Worm (Caenorhabditis elegans) whole organism, late embryonic: Measurements from ENCODE around the gene srw-35.

Experiments used
- tbx-2 ChIP-seq: sonication (generic microtip); optimal IDR thresholded peaks from 2 replicates; lab custom pipeline; 2016; ENCODE audit warnings: missing genetic modification characterization, missing compliant biosample characterization
- unc-3 ChIP-seq, 2 experiments: fragments of 200-800 bp in 1 of 2; sonication (Bioruptor generic) in 1 of 2; sonication (generic microtip) in 1 of 2; conservative IDR thresholded peaks in 1 of 2; optimal IDR thresholded peaks in 1 of 2; 2 replicates each; pipeline versions ENCODE4 v1.3.6 to Lab custom; 2016 to 2022; ENCODE audit warnings: missing compliant biosample characterization in 2 of 2, missing genetic modification characterization in 2 of 2, missing genetic modification reagents in 1 of 2
- unc-86 ChIP-seq: sonication (generic microtip); optimal IDR thresholded peaks from 2 replicates; lab custom pipeline; 2016; ENCODE audit warnings: missing genetic modification characterization, missing compliant biosample characterization
- zip-5 ChIP-seq: sonication (generic microtip); optimal IDR thresholded peaks from 2 replicates; lab custom pipeline; 2016; ENCODE audit warnings: missing genetic modification characterization, missing compliant biosample characterization

ce11 chrV:16522242-16522641 is 49.9 kb downstream of the srw-35 start, which contains the start of gene srw-34:
- TF ChIP-seq unc-86 (tag; lab: Kevin White, UChicago) (no peak), tbx-2 (tag; lab: Kevin White, UChicago) (no peak), zip-5 (tag; lab: Kevin White, UChicago) (no peak), unc-3 (GFP tag; conservative IDR thresholded peaks at IDR 0.05; lab: Robert Waterston, UW) (no peak), unc-3 (tag; optimal IDR thresholded peaks at IDR 0.05; lab: Kevin White, UChicago) (no peak)
